Fruit fly (Drosophila melanogaster): Measurements from ENCODE around the gene rols.

DNA sequence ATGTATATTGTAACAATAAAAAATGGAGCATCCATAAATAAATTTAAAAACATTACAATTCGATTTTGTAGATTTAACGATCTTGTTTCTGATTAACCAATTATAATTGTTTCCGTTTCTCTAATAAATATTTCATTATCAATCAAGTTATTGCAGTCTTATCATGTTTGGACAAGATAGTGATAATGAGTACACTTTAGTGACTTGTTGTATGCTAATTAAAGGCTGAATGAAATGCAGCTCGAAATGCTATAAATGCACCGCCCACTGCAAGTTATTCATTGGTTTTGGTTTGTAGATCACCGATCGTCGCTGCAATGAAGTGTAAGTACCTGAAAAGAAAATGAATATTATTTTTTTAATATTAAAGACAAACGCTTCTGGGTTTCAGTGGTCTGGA lies 90.1 kb downstream of the rols start, which contains the start of gene CG14125:
- TF ChIP-seq Pif1A (GFP tag; optimal IDR thresholded peaks at IDR 0.05) (no peak), Pif1B (GFP tag; optimal IDR thresholded peaks at IDR 0.05) (no peak), EcR (GFP tag; optimal IDR thresholded peaks at IDR 0.05) (no peak), CG17806 (tag; optimal IDR thresholded peaks at IDR 0.05) (no peak), CG32121 (GFP tag; IDR thresholded peaks at IDR 0.05) (no peak), CG4496 (GFP tag; IDR thresholded peaks at IDR 0.05) (no peak), CG9948 (tag; optimal IDR thresholded peaks at IDR 0.05) (no peak), gl (tag; optimal IDR thresholded peaks at IDR 0.05) (no peak), CG14655 (GFP tag; optimal IDR thresholded peaks at IDR 0.05) (no peak), CG8301 (tag; optimal IDR thresholded peaks at IDR 0.05) (no peak), CG8159 (tag; optimal IDR thresholded peaks at IDR 0.05) (no peak)

Data from whole organism, pupa.